Worm (Caenorhabditis elegans) whole organism, late embryonic: ENCODE data around the gene C18D1.2.

Experiments
- ceh-9 ChIP-seq: sonication (generic microtip); optimal IDR thresholded peaks from 2 replicates; lab custom pipeline; 2016; ENCODE audit warnings: mild to moderate bottlenecking, missing genetic modification characterization, inconsistent platforms, missing compliant biosample characterization
- dve-1 ChIP-seq: sonication (generic microtip); optimal IDR thresholded peaks from 2 replicates; lab custom pipeline; 2017; ENCODE audit warnings: antibody characterized with exemption, mild to moderate bottlenecking, missing genetic modification characterization, missing compliant biosample characterization
- elt-2 ChIP-seq: sonication (generic microtip); optimal IDR thresholded peaks from 2 replicates; lab custom pipeline; 2016; ENCODE audit warnings: missing genetic modification reagents, missing genetic modification characterization, missing compliant biosample characterization
- hlh-30 ChIP-seq: sonication (generic microtip); optimal IDR thresholded peaks from 2 replicates; lab custom pipeline; 2017; ENCODE audit warnings: antibody characterized with exemption, missing genetic modification characterization, missing compliant biosample characterization; ENCODE audit not compliant: insufficient read depth
- nhr-11 ChIP-seq: fragments of 150-350 bp; optimal IDR thresholded peaks from 2 replicates; lab custom pipeline; 2014; ENCODE audit warnings: missing biosample characterization, missing genetic modification characterization

- TF ChIP-seq dve-1 (tag; lab: Kevin White, UChicago) (no peak), nhr-11 (tag; lab: Kevin White, UChicago) (no peak), hlh-30 (tag; lab: Kevin White, UChicago) (no peak), ceh-9 (tag; lab: Kevin White, UChicago) (no peak), elt-2 (tag; lab: Kevin White, UChicago) (no peak)
Measured at ce11 chrII:10103212-10103611, 46.4 kb downstream of the C18D1.2 start.
